Fruit fly (Drosophila melanogaster): ENCODE data around the gene Muc26B.

Gene Muc26B

DNA sequence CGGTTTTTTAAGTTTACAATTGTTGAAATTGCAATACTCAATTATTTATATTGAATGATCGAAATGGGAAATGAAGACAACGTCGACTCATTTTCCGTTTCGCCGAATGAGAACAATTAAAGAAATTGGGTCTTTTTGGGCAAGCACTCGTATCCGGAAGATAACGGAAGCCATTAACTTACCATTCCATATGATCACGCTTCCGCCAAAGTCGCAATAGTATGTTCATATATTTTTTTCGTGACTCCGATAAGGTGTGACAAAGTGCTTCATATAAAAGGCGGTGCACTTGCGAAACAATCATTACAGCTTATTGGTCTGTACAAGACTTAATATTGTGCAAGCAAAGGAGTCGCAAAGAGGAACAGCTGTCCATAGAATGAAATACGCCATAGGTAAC, at the start of gene Muc26B:
Muc26B (plus strand) TSS at position 301 of the 400 bp plus-strand sequence.
- TF ChIP-seq CTCF (optimal IDR thresholded peaks at IDR 0.05): no peak
- TF ChIP-seq CG8478 (optimal IDR thresholded peaks at IDR 0.05): no peak

DNA sequence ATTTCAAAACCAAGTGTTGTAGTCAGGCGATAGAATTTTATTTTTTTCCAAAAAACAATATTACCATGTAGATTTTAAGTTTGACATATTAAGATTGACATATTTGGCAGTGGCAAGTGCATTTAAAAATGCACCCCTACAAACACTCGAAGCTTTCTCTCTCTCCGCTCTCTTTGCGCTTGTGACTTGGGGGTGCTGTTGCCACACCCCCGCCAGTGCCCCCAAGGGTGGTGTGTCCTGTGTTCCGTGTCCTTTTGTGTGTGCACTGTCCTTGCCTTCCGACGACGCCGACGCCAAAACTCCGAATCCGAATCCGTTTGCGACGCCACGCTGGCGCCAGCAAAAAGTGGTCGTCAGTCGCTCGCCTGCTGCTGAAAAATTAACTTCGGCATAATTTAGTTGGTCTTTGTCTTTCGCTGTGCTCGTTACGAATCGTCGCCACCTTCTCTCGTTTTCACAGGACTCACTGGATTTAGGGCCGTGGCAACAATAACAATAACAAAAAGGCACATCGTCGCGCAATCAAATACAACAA, 42.4 kb upstream of the Muc26B start:
- TF ChIP-seq CG8478 (optimal IDR thresholded peaks at IDR 0.05) (no peak), CTCF (optimal IDR thresholded peaks at IDR 0.05) (no peak)

DNA sequence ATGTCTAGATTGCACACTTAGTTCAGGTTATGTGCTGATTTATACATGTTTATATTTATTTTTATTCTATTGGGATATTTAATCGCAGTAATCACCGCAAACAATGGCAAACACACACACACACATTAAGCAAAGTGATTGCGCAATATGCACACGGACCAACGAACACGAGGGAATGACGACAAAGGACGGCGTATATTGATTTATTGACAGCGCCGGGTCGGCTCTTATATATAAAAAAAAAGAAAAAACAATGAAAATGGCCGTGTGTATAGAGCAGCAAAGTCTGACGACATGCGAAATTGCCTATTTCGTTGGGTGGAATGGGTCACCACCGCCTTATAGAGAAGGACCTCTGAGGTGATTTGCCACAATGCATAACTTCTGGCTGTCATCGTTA, 41.0 kb upstream of the Muc26B start:
- TF ChIP-seq CTCF (optimal IDR thresholded peaks at IDR 0.05) (no peak), CG8478 (optimal IDR thresholded peaks at IDR 0.05) (no peak)

DNA sequence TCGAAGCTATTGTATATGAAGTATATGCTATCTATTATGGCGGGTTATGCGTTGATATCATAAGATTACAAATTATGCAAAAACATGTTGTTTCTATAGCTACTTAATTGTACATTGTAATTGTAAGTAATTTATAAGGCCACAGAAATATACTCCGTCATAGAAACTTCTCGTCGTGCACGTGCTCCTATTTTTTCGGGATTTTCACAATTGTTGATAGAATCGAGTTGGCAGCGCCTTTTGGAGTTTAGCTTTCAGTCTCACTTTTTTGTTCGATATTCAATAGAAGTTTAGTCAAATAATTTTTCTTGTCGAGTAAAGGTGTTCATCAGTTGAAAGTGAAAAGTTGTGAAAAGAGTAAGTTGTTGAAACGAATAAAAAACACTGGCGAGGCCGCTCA, 33.6 kb upstream of the Muc26B start, which contains the start of gene CG31642:
CG31642 (plus strand) TSS at position 301 of the 400 bp plus-strand sequence.
- no peak for TF ChIP-seq CG8478 (optimal IDR thresholded peaks at IDR 0.05)
- no peak for TF ChIP-seq CTCF (optimal IDR thresholded peaks at IDR 0.05)

DNA sequence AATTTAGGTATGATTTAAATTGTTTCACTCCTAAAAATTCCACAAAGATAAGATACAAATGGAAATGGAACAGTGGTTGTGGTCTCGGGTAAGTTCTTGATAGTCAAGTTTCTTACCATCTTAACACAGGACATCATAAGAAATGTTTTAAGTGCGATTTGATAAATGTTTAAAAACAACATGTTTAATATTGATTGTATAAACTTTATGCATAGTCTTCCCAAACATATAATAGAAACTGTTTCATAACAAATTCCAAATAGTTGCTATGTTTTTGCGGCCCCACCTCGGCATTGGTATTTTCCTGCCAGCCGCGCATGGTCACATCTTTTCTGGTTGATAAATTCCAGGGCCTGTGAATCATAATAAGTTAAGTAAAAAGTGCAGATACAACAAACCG, 27.0 kb upstream of the Muc26B start, which contains the start of gene Arpc4:
Arpc4 (plus strand) TSS at position 318 of the 400 bp plus-strand sequence.
- no peak for TF ChIP-seq CG8478 (optimal IDR thresholded peaks at IDR 0.05)
- peak; percentile 25 to 32 for TF ChIP-seq CTCF (optimal IDR thresholded peaks at IDR 0.05)

DNA sequence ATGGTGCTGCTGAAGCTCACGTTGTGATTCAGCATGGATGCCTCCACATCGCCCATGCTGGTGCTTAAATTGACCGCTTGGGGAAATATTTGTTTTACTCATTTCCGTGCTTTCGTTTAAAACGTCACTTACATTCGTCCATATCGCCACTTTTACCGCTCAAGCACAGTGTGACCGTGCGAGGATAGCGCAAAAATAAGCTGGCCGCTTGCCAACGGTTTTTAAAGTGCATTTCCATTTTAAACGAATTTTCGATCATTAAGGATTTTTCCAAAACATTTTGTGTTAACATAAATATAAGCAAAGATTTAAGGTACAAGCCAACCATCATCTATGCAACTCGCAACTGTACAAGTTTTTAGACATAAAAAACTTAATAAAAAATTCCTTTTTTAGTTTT, 24.3 kb upstream of the Muc26B start, which contains the start of gene WDR79:
WDR79 (minus strand) TSS at position 298 of the 400 bp plus-strand sequence.
- TF ChIP-seq CTCF (optimal IDR thresholded peaks at IDR 0.05): no peak
- no peak for TF ChIP-seq CG8478 (optimal IDR thresholded peaks at IDR 0.05)

DNA sequence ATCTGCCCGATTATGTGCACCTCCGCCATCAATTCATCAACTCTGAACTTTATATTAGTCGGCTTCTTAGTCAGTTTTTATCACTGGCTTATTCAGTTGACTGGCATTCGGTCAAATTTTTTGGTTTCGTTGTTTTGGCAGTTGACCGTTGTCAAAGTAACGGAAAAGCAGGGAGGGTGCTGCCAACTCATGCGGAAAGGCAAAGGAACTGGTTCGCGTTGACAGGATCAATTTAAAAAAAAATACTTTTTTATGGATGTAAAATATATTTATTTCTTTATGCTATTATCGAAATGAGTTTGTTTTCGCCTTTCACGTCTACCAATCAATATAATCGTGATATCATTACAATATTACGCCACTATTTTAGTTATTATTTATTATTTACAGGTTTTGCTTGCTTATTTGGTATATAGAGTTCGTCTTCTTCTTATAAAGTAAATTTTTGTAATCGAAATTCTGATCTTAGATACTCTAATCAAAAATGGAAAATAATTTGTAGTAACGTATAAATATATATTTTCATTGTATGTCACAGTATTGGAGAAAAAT, 21.2 kb upstream of the Muc26B start, which contains the start of the genes B9d2, tctn and CG9222:
B9d2 (minus strand) TSS at position 130 of the 552 bp plus-strand sequence.
tctn (minus strand) TSS at position 130 of the 552 bp plus-strand sequence.
CG9222 (plus strand) TSS at position 502 of the 552 bp plus-strand sequence.
- TF ChIP-seq CG8478 (optimal IDR thresholded peaks at IDR 0.05) (no peak), CTCF (optimal IDR thresholded peaks at IDR 0.05) (no peak)

DNA sequence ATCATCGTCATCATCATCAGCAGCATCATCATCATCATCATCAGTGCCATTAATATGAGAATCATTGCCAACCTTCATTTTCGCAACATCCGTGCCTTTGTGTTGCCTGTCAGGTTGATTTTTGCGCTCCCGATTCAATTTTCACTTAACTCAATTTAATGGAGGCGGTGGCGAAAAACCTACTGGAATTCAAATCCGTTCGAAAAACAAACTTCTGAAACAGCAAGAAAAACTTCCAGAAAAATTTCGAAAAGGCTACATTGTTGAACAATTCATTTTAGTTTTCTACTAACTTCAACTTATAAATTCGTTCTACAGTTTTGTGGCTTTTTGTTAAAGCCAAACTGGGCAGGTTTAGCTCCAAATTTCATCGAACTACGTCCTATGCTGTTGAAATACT, 12.7 kb upstream of the Muc26B start, which contains the start of gene CG13991:
CG13991 (plus strand) TSS at position 301 of the 400 bp plus-strand sequence.
- TF ChIP-seq CG8478 (optimal IDR thresholded peaks at IDR 0.05): no peak
- TF ChIP-seq CTCF (optimal IDR thresholded peaks at IDR 0.05): no peak

DNA sequence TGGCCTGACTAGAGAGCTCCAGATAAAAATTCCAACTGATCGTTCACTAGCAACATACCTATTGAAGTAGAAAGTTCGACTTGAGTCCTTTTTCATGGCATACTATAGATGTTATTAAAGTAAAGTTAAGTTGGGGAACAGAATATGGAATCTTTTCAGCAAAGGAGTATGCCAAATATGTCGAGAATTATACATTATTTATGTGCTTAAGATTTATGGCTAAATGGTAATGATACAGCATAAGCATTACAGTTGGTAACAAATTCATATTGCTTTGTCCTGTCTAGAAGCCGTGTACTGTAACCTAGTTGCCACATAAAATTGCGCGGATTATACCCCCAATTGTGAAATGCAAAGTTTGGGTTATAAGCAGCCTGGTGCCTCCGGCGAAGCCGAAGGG, 3.3 kb downstream of the Muc26B start, which contains the start of gene CG31639:
CG31639 (minus strand) TSS at position 101 of the 400 bp plus-strand sequence.
- TF ChIP-seq CTCF (optimal IDR thresholded peaks at IDR 0.05) (no peak), CG8478 (optimal IDR thresholded peaks at IDR 0.05) (no peak)

DNA sequence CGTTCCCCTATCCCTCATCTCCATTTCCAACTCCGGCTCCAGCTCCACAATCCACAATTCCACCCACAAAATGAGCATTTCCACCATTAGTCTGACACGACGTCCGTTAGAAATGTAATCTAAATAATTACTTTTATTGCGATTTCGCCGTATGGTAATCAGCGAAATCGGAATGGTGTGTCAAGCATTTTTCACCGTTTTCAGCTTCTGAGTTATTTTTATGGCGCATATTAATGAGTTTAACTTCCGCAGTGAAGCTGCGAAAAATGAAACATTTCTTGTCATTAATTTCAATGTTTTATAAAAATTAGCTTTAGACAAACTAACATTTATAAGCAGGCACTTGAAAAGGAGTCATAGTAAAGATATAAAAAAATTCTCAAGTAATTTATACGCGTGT, 8.3 kb downstream of the Muc26B start, which contains the start of gene CG13989:
CG13989 (plus strand) TSS at position 301 of the 400 bp plus-strand sequence.
- TF ChIP-seq CG8478 (optimal IDR thresholded peaks at IDR 0.05) (no peak), CTCF (optimal IDR thresholded peaks at IDR 0.05) (no peak)

DNA sequence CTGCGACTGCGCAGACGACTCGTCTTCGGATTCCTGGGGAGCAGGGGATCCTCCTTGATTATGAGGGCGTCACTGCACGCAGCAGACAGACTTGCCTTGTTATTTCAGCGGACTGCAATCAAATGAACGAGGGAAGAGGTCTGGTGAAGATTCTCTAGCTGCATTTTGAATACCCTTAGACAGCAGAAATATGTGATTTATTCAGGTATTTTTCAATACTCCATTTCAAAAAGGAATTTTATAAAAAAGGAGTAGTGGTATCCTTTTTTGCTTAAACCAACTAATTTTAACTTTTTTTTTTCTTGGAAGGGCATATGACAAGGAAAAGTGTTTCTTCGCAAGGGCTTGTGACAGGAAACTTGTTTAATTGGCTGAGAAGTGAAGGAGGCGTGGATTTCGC, 13.9 kb downstream of the Muc26B start:
- TF ChIP-seq CTCF (optimal IDR thresholded peaks at IDR 0.05): no peak
- TF ChIP-seq CG8478 (optimal IDR thresholded peaks at IDR 0.05): no peak

DNA sequence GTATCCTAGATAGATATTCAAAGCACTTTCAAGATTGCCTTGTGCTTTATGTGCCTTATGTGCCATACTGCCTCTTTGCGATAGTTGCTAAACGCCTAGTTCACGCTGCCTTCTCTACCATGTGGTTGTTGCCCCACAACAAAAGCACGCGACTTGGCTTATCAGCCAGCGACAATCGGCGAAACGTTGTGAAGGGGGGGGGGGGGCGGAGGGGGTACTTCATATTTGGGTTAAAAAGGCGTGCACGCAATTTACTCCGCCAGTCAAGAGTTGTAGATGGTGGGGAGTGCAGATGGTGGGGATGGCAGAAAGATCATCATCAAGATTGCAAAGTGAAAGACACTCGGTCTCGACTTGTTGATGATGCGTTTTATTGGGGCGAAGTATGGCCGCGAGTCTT, 17.4 kb downstream of the Muc26B start:
- TF ChIP-seq CG8478 (optimal IDR thresholded peaks at IDR 0.05) (no peak), CTCF (optimal IDR thresholded peaks at IDR 0.05) (no peak)

DNA sequence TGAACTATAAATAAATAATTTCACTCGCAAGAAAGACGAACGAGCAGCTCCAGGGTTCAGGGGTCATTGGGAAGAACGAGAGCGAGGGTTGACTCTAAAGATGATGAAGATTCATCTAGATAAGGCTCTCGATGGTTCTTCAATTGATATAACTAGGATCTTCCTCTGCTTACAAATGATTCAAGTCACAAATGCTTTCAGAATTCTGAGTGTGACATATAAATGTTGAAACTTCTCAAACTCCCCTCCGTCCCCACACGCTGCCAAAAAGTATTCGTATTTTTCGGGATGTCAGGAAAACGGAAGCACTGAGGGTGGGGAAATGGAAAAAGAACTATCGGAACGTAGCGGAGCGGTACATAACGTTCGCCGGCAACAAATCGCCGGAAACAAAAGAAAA, 19.4 kb downstream of the Muc26B start:
- TF ChIP-seq CG8478 (optimal IDR thresholded peaks at IDR 0.05) (no peak), CTCF (optimal IDR thresholded peaks at IDR 0.05) (no peak)

DNA sequence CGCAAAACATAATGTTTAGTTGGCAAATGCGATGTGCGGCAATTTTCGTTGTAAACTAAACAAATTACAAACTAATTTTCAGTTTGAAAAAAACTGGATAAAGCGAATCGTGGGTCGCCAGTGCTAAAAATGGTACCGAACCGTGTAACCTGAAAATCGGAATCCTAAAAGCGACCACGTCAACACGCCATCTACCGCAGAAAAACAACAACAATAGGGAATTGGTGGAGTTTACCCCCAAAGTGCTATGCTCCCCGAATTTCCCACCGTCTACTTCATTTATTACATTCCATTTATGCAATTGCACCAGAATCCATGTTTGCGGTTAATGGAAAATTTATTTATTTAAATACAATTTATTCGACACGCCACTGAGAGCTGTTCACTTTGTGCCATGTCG, 21.2 kb downstream of the Muc26B start:
- TF ChIP-seq CTCF (optimal IDR thresholded peaks at IDR 0.05): peak; percentile 76 to 79
- no peak for TF ChIP-seq CG8478 (optimal IDR thresholded peaks at IDR 0.05)

DNA sequence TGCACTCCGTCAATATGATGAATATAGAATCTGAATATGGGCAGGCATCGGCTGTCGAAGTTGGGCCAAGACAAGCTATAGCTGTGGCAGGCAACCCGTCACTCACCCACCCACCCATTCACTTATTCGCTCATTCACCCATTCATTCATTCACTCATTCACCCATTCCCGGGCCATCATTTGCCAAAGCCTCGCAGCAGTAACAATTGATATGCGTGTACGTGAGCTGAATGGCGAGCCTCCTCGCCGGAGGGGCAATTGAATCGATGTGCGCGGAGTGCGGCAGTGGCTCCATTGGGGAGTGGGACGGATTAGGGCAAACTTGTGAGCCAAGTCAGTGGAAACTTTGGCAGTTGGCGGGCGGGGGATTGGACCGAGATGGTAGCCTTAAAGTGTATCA, 24.6 kb downstream of the Muc26B start:
- TF ChIP-seq CG8478 (optimal IDR thresholded peaks at IDR 0.05) (no peak), CTCF (optimal IDR thresholded peaks at IDR 0.05) (no peak)

DNA sequence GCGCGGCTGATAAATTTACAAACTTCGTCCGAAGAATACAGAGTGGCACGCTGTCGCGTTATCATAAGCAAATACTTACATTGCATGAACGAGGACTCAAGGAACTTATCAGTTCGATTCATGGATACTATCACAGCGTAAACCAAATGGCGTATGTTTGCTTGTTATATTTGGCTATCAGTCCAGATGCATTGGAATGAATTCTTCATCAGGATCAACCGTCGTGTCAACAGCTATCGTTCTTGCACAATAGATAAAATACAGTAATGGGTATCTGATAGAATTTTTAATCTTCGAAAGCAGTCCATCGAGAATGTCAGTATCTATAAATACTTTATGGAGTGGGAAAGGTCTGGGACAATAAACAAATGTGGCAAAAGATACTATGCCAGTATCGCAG, 25.4 kb downstream of the Muc26B start:
- TF ChIP-seq CTCF (optimal IDR thresholded peaks at IDR 0.05) (no peak), CG8478 (optimal IDR thresholded peaks at IDR 0.05) (no peak)

All from S2 (cell line).